Fruit fly (Drosophila melanogaster) whole organism, adult: Measurements from ENCODE around the gene CG16957.

Source experiments
- CG11617 ChIP-seq: fragments of 200-800 bp; sonication (Bioruptor generic); optimal IDR thresholded peaks from 2 replicates; lab custom pipeline; 2017; ENCODE audit warnings: mild to moderate bottlenecking, missing biosample characterization, missing genetic modification reagents, missing genetic modification characterization
- CG12768 ChIP-seq: fragments of 200-800 bp; sonication (Bioruptor generic); optimal IDR thresholded peaks from 2 replicates; lab custom pipeline; 2017; ENCODE audit warnings: missing biosample characterization, missing genetic modification characterization, mild to moderate bottlenecking, moderate library complexity, missing genetic modification reagents
- CG14711 ChIP-seq: fragments of 200-800 bp; sonication (Bioruptor generic); optimal IDR thresholded peaks from 2 replicates; lab custom pipeline; 2018; ENCODE audit warnings: missing biosample characterization, mild to moderate bottlenecking, missing genetic modification characterization, moderate library complexity
- CG1620 ChIP-seq: fragments of 200-800 bp; sonication (Bioruptor generic); optimal IDR thresholded peaks from 2 replicates; lab custom pipeline; 2016; ENCODE audit warnings: missing biosample characterization, missing genetic modification characterization
- CG5204 ChIP-seq: fragments of 200-800 bp; sonication (Bioruptor generic); optimal IDR thresholded peaks from 2 replicates; lab custom pipeline; 2016; ENCODE audit warnings: missing biosample characterization, missing genetic modification characterization
- CG7101 ChIP-seq: fragments of 200-800 bp; sonication (Bioruptor generic); optimal IDR thresholded peaks from 2 replicates; lab custom pipeline; 2018; ENCODE audit warnings: missing biosample characterization, mild to moderate bottlenecking, missing genetic modification characterization, moderate library complexity
- Clk ChIP-seq: fragments of 200-800 bp; sonication (Bioruptor generic); optimal IDR thresholded peaks from 2 replicates; lab custom pipeline; 2017; ENCODE audit warnings: missing biosample characterization, missing genetic modification characterization
- Hr96 ChIP-seq: fragments of 200-800 bp; sonication (Bioruptor generic); optimal IDR thresholded peaks from 2 replicates; lab custom pipeline; 2016; ENCODE audit warnings: missing biosample characterization, missing genetic modification characterization
- cnc ChIP-seq, 2 experiments: fragments of >200 bp; optimal IDR thresholded peaks; 2 replicates each; lab custom pipeline; 2017
- kay ChIP-seq: fragments of 200-800 bp; sonication (Bioruptor generic); peaks from one replicate; lab custom pipeline; 2016; ENCODE audit warnings: missing biosample characterization, missing genetic modification characterization, borderline replicate concordance
- ovo ChIP-seq: fragments of 200-800 bp; sonication (Bioruptor generic); optimal IDR thresholded peaks from 2 replicates; lab custom pipeline; 2016; ENCODE audit warnings: missing biosample characterization, missing genetic modification characterization
- pad ChIP-seq: fragments of 200-800 bp; sonication (Bioruptor generic); optimal IDR thresholded peaks from 3 replicates; lab custom pipeline; 2017; ENCODE audit warnings: missing biosample characterization, missing genetic modification characterization, mild to moderate bottlenecking, moderate library complexity, missing genetic modification reagents
- tj ChIP-seq: fragments of 200-800 bp; sonication (Bioruptor generic); optimal IDR thresholded peaks from 3 replicates; lab custom pipeline; 2017; ENCODE audit warnings: missing biosample characterization, mild to moderate bottlenecking, missing genetic modification characterization, moderate library complexity
- toe ChIP-seq: fragments of 200-800 bp; sonication (Bioruptor generic); optimal IDR thresholded peaks from 2 replicates; lab custom pipeline; 2016; ENCODE audit warnings: missing biosample characterization, missing genetic modification characterization

DNA sequence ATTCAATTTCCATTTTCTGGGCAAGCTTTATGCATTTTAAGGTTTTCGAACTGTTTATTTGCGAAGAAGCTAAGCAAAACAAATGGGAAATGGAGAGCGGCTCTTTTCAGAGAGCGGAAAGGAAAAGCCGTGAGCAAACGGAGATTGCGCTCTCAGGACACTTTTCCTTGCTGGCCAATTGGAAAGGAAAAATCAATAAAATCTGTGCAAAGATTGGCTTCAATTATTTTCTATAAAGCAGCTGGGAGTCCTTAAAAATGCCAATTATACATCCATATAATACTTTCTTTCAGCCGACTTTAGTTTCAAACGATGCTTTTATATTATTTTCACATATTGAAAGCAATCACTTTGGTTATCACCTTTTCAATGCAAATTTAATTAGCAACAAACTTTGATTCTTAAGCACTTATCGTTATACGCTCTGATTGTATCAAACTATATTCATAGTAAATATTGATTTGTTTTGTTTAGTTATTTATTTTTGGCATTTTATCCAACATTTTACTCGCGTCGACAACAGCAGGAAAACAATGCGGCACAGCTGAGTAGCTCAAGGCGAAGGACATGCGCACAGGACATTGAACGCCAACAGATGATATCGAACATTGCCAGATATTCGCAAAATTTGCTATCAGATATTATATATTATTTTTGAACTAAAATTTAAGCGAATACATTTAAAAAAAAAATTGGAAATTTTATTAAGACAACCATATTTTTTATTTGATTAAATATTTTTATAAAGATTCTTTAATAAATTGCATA lies 41.2 kb downstream of the CG16957 start, which contains the start of gene CG9395:
- TF ChIP-seq kay (GFP tag; lab: Kevin White, UChicago) (no peak), Hr96 (GFP tag; lab: Kevin White, UChicago) (no peak), toe (GFP tag; lab: Kevin White, UChicago) (no peak), CG14711 (tag; lab: Kevin White, UChicago) (no peak), CG5204 (GFP tag; lab: Kevin White, UChicago) (no peak), cnc (optimal IDR thresholded peaks at IDR 0.05; lab: Kevin White, UChicago) (no peak), ovo (GFP tag; lab: Kevin White, UChicago) (no peak), CG7101 (tag; lab: Kevin White, UChicago) (no peak), CG1620 (no peak), pad (GFP tag; lab: Kevin White, UChicago) (no peak), Clk (no peak), tj (GFP tag; lab: Kevin White, UChicago) (no peak), CG11617 (no peak), CG12768 (GFP tag; lab: Kevin White, UChicago) (no peak)
